Fruit fly (Drosophila melanogaster): ENCODE measurements around the gene ush.

The ush gene

dm6 chr2L:469912-470311 lies 6.1 kb upstream of the ush start (continued):
- TF ChIP-seq CG1233 (GFP tag; optimal IDR thresholded peaks at IDR 0.05) = no peak
- TF ChIP-seq CG3065 (GFP tag; optimal IDR thresholded peaks at IDR 0.05) = no peak
- no peak for TF ChIP-seq CG2116 (GFP tag; optimal IDR thresholded peaks at IDR 0.05)
- TF ChIP-seq Elba2 (GFP tag; optimal IDR thresholded peaks at IDR 0.05) = no peak
- peak; percentile 38 for TF ChIP-seq CG15073 (GFP tag; optimal IDR thresholded peaks at IDR 0.05)
- peak; percentile 56 for TF ChIP-seq gem (tag; optimal IDR thresholded peaks at IDR 0.05)
- TF ChIP-seq Abd-B (GFP tag; optimal IDR thresholded peaks at IDR 0.05) = no peak
- TF ChIP-seq eyg (GFP tag; optimal IDR thresholded peaks at IDR 0.05) = no peak
- TF ChIP-seq HmgD (GFP tag; optimal IDR thresholded peaks at IDR 0.05) = no peak
- no peak for TF ChIP-seq Hr3 (GFP tag; optimal IDR thresholded peaks at IDR 0.05)
- no peak for TF ChIP-seq phol (tag; optimal IDR thresholded peaks at IDR 0.05)
- TF ChIP-seq bowl (GFP tag; IDR thresholded peaks at IDR 0.05) = no peak
- TF ChIP-seq CG7928 (GFP tag; optimal IDR thresholded peaks at IDR 0.05) = no peak
- no peak for TF ChIP-seq CG16813 (GFP tag; IDR thresholded peaks at IDR 0.05; ENCODE audit: partially characterized antibody)
- no peak for TF ChIP-seq CG13287 (GFP tag; IDR thresholded peaks at IDR 0.05; ENCODE audit: partially characterized antibody)
- TF ChIP-seq Asciz (GFP tag; optimal IDR thresholded peaks at IDR 0.05) = peak; percentile 67
- TF ChIP-seq ro (GFP tag; IDR thresholded peaks at IDR 0.05) = no peak
- no peak for TF ChIP-seq CG13424 (tag; optimal IDR thresholded peaks at IDR 0.05)
- TF ChIP-seq slp2 (GFP tag; optimal IDR thresholded peaks at IDR 0.05) = no peak
- TF ChIP-seq NK7.1 (GFP tag; optimal IDR thresholded peaks at IDR 0.05) = no peak
- TF ChIP-seq Med (GFP tag) = peak; percentile 80
- TF ChIP-seq peb (GFP tag; IDR thresholded peaks at IDR 0.05) = no peak
- TF ChIP-seq pzg (GFP tag; optimal IDR thresholded peaks at IDR 0.05) = no peak
- TF ChIP-seq CG18476 (GFP tag; optimal IDR thresholded peaks at IDR 0.05) = no peak
- no peak for TF ChIP-seq prd (optimal IDR thresholded peaks at IDR 0.05)
- 0 out of 3 replicates have a peak, but pooled peaks have one; percentile 17 for TF ChIP-seq prd (GFP tag; IDR thresholded peaks at IDR 0.05)
- no peak for TF ChIP-seq CG4820 (GFP tag; optimal IDR thresholded peaks at IDR 0.05)
- TF ChIP-seq Ptx1 (GFP tag; IDR thresholded peaks at IDR 0.05) = no peak
- TF ChIP-seq CG8765 (GFP tag; IDR thresholded peaks at IDR 0.05) = no peak
- no peak for TF ChIP-seq nerfin-1 (tag; optimal IDR thresholded peaks at IDR 0.05)
- peak; percentile 28 for TF ChIP-seq CG2678 (tag; optimal IDR thresholded peaks at IDR 0.05)
- TF ChIP-seq HmgZ (tag; optimal IDR thresholded peaks at IDR 0.05) = no peak
- TF ChIP-seq gcm (GFP tag; optimal IDR thresholded peaks at IDR 0.05) = peak; percentile 24
- peak; percentile 27 for TF ChIP-seq CG17359 (tag; optimal IDR thresholded peaks at IDR 0.05)
- no peak for TF ChIP-seq C15 (GFP tag; IDR thresholded peaks at IDR 0.05)
- no peak for TF ChIP-seq Dad (GFP tag; optimal IDR thresholded peaks at IDR 0.05)
- TF ChIP-seq Taf1 (GFP tag; IDR thresholded peaks at IDR 0.05) = no peak
- no peak for TF ChIP-seq CG3726 (GFP tag; IDR thresholded peaks at IDR 0.05)
- TF ChIP-seq CG11247 (GFP tag; IDR thresholded peaks at IDR 0.05) = no peak
- TF ChIP-seq CG3407 (GFP tag; optimal IDR thresholded peaks at IDR 0.05) = peak; percentile 58
- no peak for TF ChIP-seq D19A (tag; optimal IDR thresholded peaks at IDR 0.05)
- peak; percentile 46 for TF ChIP-seq Deaf1 (tag; optimal IDR thresholded peaks at IDR 0.05)
- TF ChIP-seq Ada2b (GFP tag; IDR thresholded peaks at IDR 0.05) = no peak
- no peak for TF ChIP-seq Nf-YC (tag; optimal IDR thresholded peaks at IDR 0.05)
- TF ChIP-seq rib (GFP tag; IDR thresholded peaks at IDR 0.05) = no peak
- no peak for TF ChIP-seq CG2129 (GFP tag; IDR thresholded peaks at IDR 0.05; ENCODE audit: partially characterized antibody)
- TF ChIP-seq CG1603 (tag; optimal IDR thresholded peaks at IDR 0.05) = peak; percentile 48
- TF ChIP-seq CG15601 (tag; optimal IDR thresholded peaks at IDR 0.05) = peak; percentile 31
- TF ChIP-seq CG31388 (GFP tag; optimal IDR thresholded peaks at IDR 0.05) = no peak
- TF ChIP-seq zf30C (GFP tag; optimal IDR thresholded peaks at IDR 0.05) = no peak
- TF ChIP-seq crol (GFP tag; IDR thresholded peaks at IDR 0.05) = no peak
- TF ChIP-seq Six4 (GFP tag; optimal IDR thresholded peaks at IDR 0.05) = no peak

Data from whole organism, embryonic.